Worm (Caenorhabditis elegans): ENCODE results near the gene F36A4.5.

DNA sequence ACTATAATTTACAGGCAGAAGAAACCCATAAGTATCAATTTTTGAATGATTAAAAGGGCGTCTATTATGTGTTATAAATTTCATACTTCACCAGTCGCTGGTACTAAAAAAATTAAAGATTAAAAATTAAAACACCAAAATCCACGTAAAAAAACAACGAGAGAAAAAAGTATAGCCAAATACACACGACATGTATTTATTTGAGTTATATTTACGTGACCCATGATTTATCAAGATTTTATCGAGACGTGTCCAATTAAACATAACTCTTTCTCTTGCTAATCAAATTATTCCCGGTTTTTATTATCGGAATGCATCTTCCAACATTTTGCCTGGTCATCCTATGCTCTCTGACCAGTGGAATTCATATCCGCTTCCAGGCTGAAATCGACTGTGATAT, 2.0 kb downstream of the F36A4.5 start, which contains the start of gene F36A4.4:
- TF ChIP-seq flt-1 (GFP tag; IDR thresholded peaks at IDR 0.05) (no peak), ama-1 (optimal IDR thresholded peaks at IDR 0.05) (no peak), ceh-36 (tag; optimal IDR thresholded peaks at IDR 0.05) (no peak), aly-1 (tag; optimal IDR thresholded peaks at IDR 0.05) (no peak), B0310.2 (tag; optimal IDR thresholded peaks at IDR 0.05) (no peak), ceh-13 (GFP tag; optimal IDR thresholded peaks at IDR 0.05) (no peak), F13C5.2 (tag; optimal IDR thresholded peaks at IDR 0.05) (no peak), pes-1 (GFP tag; IDR thresholded peaks at IDR 0.05) (no peak), scrt-1 (GFP tag; IDR thresholded peaks at IDR 0.05) (no peak), hmbx-1 (tag; optimal IDR thresholded peaks at IDR 0.05) (no peak), tra-4 (tag; optimal IDR thresholded peaks at IDR 0.05) (no peak), hnd-1 (tag; optimal IDR thresholded peaks at IDR 0.05) (no peak), sea-1 (GFP tag; conservative IDR thresholded peaks at IDR 0.05) (no peak)

Measured in whole organism, early embryonic.